Worm (Caenorhabditis elegans): Measurements from ENCODE around the gene gldi-2.
A peak's percentile ranks its signal among the peaks of the same experiment; 100 is the strongest.

gldi-2 gene

ce11 chrII:6788672-6789298 lies 5.6 kb downstream of the gldi-2 start, which contains the start of gene T13C2.3:
Gene T13C2.3, plus strand, starts transcription at chrII:6789248.
- TF ChIP-seq eor-1 (tag; optimal IDR thresholded peaks at IDR 0.05) (no peak), tbx-2 (tag; optimal IDR thresholded peaks at IDR 0.05) (no peak), hmg-11 (tag; optimal IDR thresholded peaks at IDR 0.05) (no peak), nhr-237 (tag; optimal IDR thresholded peaks at IDR 0.05) (no peak), fos-1 (tag; optimal IDR thresholded peaks at IDR 0.05) (no peak), nhr-25 (tag; optimal IDR thresholded peaks at IDR 0.05) (no peak), nhr-23 (tag; optimal IDR thresholded peaks at IDR 0.05) (no peak), skn-1 (tag; optimal IDR thresholded peaks at IDR 0.05) (no peak), nhr-67 (tag; optimal IDR thresholded peaks at IDR 0.05) (no peak), lin-15B (tag; optimal IDR thresholded peaks at IDR 0.05) (no peak), nhr-12 (tag; optimal IDR thresholded peaks at IDR 0.05) (no peak), ceh-82 (tag; optimal IDR thresholded peaks at IDR 0.05) (no peak), ceh-28 (tag; optimal IDR thresholded peaks at IDR 0.05) (no peak), unc-62 (GFP tag; optimal IDR thresholded peaks at IDR 0.05) (no peak), nhr-77 (tag; optimal IDR thresholded peaks at IDR 0.05) (no peak), elt-1 (tag; optimal IDR thresholded peaks at IDR 0.05) (no peak), ztf-11 (tag; optimal IDR thresholded peaks at IDR 0.05) (no peak)

- TF ChIP-seq nhr-11 (tag; optimal IDR thresholded peaks at IDR 0.05) (no peak), skn-1 (tag; optimal IDR thresholded peaks at IDR 0.05) (no peak), nhr-12 (tag; optimal IDR thresholded peaks at IDR 0.05) (no peak), aly-2 (tag; optimal IDR thresholded peaks at IDR 0.05) (no peak), sea-2 (GFP tag; optimal IDR thresholded peaks at IDR 0.05) (no peak), pha-4 (tag; optimal IDR thresholded peaks at IDR 0.05) (no peak), ceh-28 (tag; optimal IDR thresholded peaks at IDR 0.05) (no peak), ceh-82 (tag; optimal IDR thresholded peaks at IDR 0.05) (no peak), lin-15B (tag; optimal IDR thresholded peaks at IDR 0.05) (no peak)
Measured at ce11 chrII:6791891-6792290, 8.7 kb downstream of the gldi-2 start, which contains the start of gene T13C2.2. Gene T13C2.2, plus strand, starts transcription at chrII:6792191.

ce11 chrII:6800104-6800711 lies 17.0 kb downstream of the gldi-2 start, which contains the start of gene F31E8.4:
Gene F31E8.4, minus strand, starts transcription at chrII:6800154.
- no peak for TF ChIP-seq ceh-82 (tag; optimal IDR thresholded peaks at IDR 0.05)
- TF ChIP-seq lsy-12 (tag; optimal IDR thresholded peaks at IDR 0.05) = no peak
- TF ChIP-seq lin-15B (tag; optimal IDR thresholded peaks at IDR 0.05) = peak; percentile 3
- no peak for TF ChIP-seq mml-1 (tag; optimal IDR thresholded peaks at IDR 0.05)
- TF ChIP-seq nhr-67 (tag; optimal IDR thresholded peaks at IDR 0.05) = no peak
- TF ChIP-seq ceh-16 (tag; optimal IDR thresholded peaks at IDR 0.05) = no peak
- no peak for TF ChIP-seq eor-1 (tag; optimal IDR thresholded peaks at IDR 0.05)
- TF ChIP-seq ztf-11 (tag; optimal IDR thresholded peaks at IDR 0.05) = no peak
- TF ChIP-seq skn-1 (tag; optimal IDR thresholded peaks at IDR 0.05) = no peak
- TF ChIP-seq nhr-77 (tag; optimal IDR thresholded peaks at IDR 0.05) = no peak
- TF ChIP-seq nhr-76 (tag; optimal IDR thresholded peaks at IDR 0.05) = no peak
- no peak for TF ChIP-seq elt-3 (tag; optimal IDR thresholded peaks at IDR 0.05)
- TF ChIP-seq elt-2 (tag; optimal IDR thresholded peaks at IDR 0.05) = peak; percentile 73
- no peak for TF ChIP-seq jun-1 (tag; optimal IDR thresholded peaks at IDR 0.05)
- TF ChIP-seq sea-2 (GFP tag; optimal IDR thresholded peaks at IDR 0.05) = no peak
- TF ChIP-seq nhr-11 (tag; optimal IDR thresholded peaks at IDR 0.05) = no peak
- TF ChIP-seq unc-62 (GFP tag; optimal IDR thresholded peaks at IDR 0.05) = no peak
- TF ChIP-seq fkh-10 (GFP tag; optimal IDR thresholded peaks at IDR 0.05) = no peak
- no peak for TF ChIP-seq tbx-2 (tag; optimal IDR thresholded peaks at IDR 0.05)
- TF ChIP-seq fos-1 (tag; optimal IDR thresholded peaks at IDR 0.05) = no peak
- no peak for TF ChIP-seq nhr-43 (tag; optimal IDR thresholded peaks at IDR 0.05; ENCODE audit: poor library complexity, severe bottlenecking)
- TF ChIP-seq ceh-9 (tag; optimal IDR thresholded peaks at IDR 0.05) = no peak
- TF ChIP-seq nhr-28 (tag; optimal IDR thresholded peaks at IDR 0.05) = no peak
- peak; percentile 46 for TF ChIP-seq hmg-11 (tag; optimal IDR thresholded peaks at IDR 0.05)
- no peak for TF ChIP-seq zag-1 (tag; optimal IDR thresholded peaks at IDR 0.05)
- no peak for TF ChIP-seq daf-12 (tag; optimal IDR thresholded peaks at IDR 0.05)
- peak; percentile 69 for TF ChIP-seq pqm-1 (tag; optimal IDR thresholded peaks at IDR 0.05)
- peak; percentile 10 for TF ChIP-seq egl-5 (tag; optimal IDR thresholded peaks at IDR 0.05)
- no peak for TF ChIP-seq nhr-25 (tag; optimal IDR thresholded peaks at IDR 0.05)
- no peak for TF ChIP-seq ceh-28 (tag; optimal IDR thresholded peaks at IDR 0.05)
- TF ChIP-seq nfya-1 (tag; optimal IDR thresholded peaks at IDR 0.05; ENCODE audit: insufficient read depth) = peak; percentile 4
- TF ChIP-seq lin-39 (tag; optimal IDR thresholded peaks at IDR 0.05) = no peak
- TF ChIP-seq fkh-2 (tag; optimal IDR thresholded peaks at IDR 0.05) = no peak
- TF ChIP-seq ZK546.5 (tag; optimal IDR thresholded peaks at IDR 0.05) = no peak
- no peak for TF ChIP-seq ama-1 (optimal IDR thresholded peaks at IDR 0.05)
- TF ChIP-seq R02D3.7 (tag; optimal IDR thresholded peaks at IDR 0.05) = peak; percentile 43
- no peak for TF ChIP-seq snpc-4 (tag; optimal IDR thresholded peaks at IDR 0.05)
- no peak for TF ChIP-seq nhr-237 (tag; optimal IDR thresholded peaks at IDR 0.05)
- TF ChIP-seq egl-27 (tag; optimal IDR thresholded peaks at IDR 0.05) = no peak
- no peak for TF ChIP-seq elt-1 (tag; optimal IDR thresholded peaks at IDR 0.05)
- no peak for TF ChIP-seq nhr-23 (tag; optimal IDR thresholded peaks at IDR 0.05)
- no peak for TF ChIP-seq mdl-1 (tag; optimal IDR thresholded peaks at IDR 0.05)
- peak; percentile 68 for TF ChIP-seq pha-4 (tag; optimal IDR thresholded peaks at IDR 0.05)

Measured in whole organism, L3 larva.